Worm (Caenorhabditis elegans) whole organism, late embryonic: ENCODE measurements around the gene rpn-2.

Source experiments
- C08G9.2 ChIP-seq: sonication (generic microtip); optimal IDR thresholded peaks from 2 replicates; lab custom pipeline; 2016; ENCODE audit warnings: mild to moderate bottlenecking, missing genetic modification characterization, moderate library complexity, missing compliant biosample characterization
- F13H6.1 ChIP-seq: sonication (generic microtip); optimal IDR thresholded peaks from 2 replicates; lab custom pipeline; 2016; ENCODE audit warnings: missing genetic modification characterization, missing compliant biosample characterization
- K02D7.2 ChIP-seq: sonication (generic microtip); optimal IDR thresholded peaks from 2 replicates; lab custom pipeline; 2017; ENCODE audit warnings: mild to moderate bottlenecking, missing genetic modification characterization, missing compliant biosample characterization
- K09A11.1 ChIP-seq: sonication (generic microtip); optimal IDR thresholded peaks from 2 replicates; lab custom pipeline; 2017; ENCODE audit warnings: antibody characterized with exemption, mild to moderate bottlenecking, missing genetic modification characterization, missing compliant biosample characterization; ENCODE audit not compliant: insufficient read depth
- ahr-1 ChIP-seq: sonication (generic microtip); optimal IDR thresholded peaks from 2 replicates; lab custom pipeline; 2016; ENCODE audit warnings: missing genetic modification characterization, missing compliant biosample characterization
- ama-1 ChIP-seq: fragments of 150-350 bp; optimal IDR thresholded peaks from 2 replicates; lab custom pipeline; 2014
- ceh-14 ChIP-seq: sonication (generic microtip); optimal IDR thresholded peaks from 2 replicates; lab custom pipeline; 2016; ENCODE audit warnings: missing genotype, missing genetic modification characterization, missing compliant biosample characterization
- ceh-18 ChIP-seq: sonication (generic microtip); optimal IDR thresholded peaks from 2 replicates; lab custom pipeline; 2016; ENCODE audit warnings: missing genetic modification characterization, missing compliant biosample characterization
- ceh-19 ChIP-seq: fragments of 200-800 bp; sonication (Bioruptor generic); optimal IDR thresholded peaks from 2 replicates; lab custom pipeline; 2018; ENCODE audit warnings: mild to moderate bottlenecking, missing genetic modification characterization, missing compliant biosample characterization
- ceh-31 ChIP-seq: sonication (generic microtip); optimal IDR thresholded peaks from 2 replicates; lab custom pipeline; 2016; ENCODE audit warnings: missing genetic modification characterization, missing compliant biosample characterization
- ceh-45 ChIP-seq: fragments of 200-800 bp; sonication (Bioruptor generic); IDR thresholded peaks from 2 replicates; pipeline ENCODE4 v1.3.6; 2022; ENCODE audit warnings: missing genetic modification reagents, missing genetic modification characterization, missing compliant biosample characterization
- dmd-4 ChIP-seq: sonication (generic microtip); optimal IDR thresholded peaks from 2 replicates; lab custom pipeline; 2016; ENCODE audit warnings: borderline replicate concordance, missing genetic modification characterization, missing compliant biosample characterization
- elt-2 ChIP-seq: sonication (generic microtip); optimal IDR thresholded peaks from 2 replicates; lab custom pipeline; 2016; ENCODE audit warnings: missing genetic modification reagents, missing genetic modification characterization, missing compliant biosample characterization
- ets-4 ChIP-seq: sonication (generic microtip); optimal IDR thresholded peaks from 2 replicates; lab custom pipeline; 2016; ENCODE audit warnings: missing genetic modification characterization, missing compliant biosample characterization
- fax-1 ChIP-seq: sonication (generic microtip); optimal IDR thresholded peaks from 2 replicates; lab custom pipeline; 2016; ENCODE audit warnings: missing genotype, missing genetic modification characterization, missing compliant biosample characterization
- fkh-10 ChIP-seq: fragments of 150-350 bp; optimal IDR thresholded peaks from 2 replicates; lab custom pipeline; 2014; ENCODE audit warnings: missing biosample characterization, missing genetic modification reagents, missing genetic modification characterization
- madf-2 ChIP-seq: sonication (generic microtip); optimal IDR thresholded peaks from 2 replicates; lab custom pipeline; 2017; ENCODE audit warnings: missing genetic modification characterization, missing compliant biosample characterization
- mec-3 ChIP-seq: sonication (generic microtip); optimal IDR thresholded peaks from 2 replicates; lab custom pipeline; 2016; ENCODE audit warnings: borderline replicate concordance, missing genetic modification characterization, missing compliant biosample characterization
- nfya-1 ChIP-seq: sonication (generic microtip); optimal IDR thresholded peaks from 2 replicates; lab custom pipeline; 2017; ENCODE audit warnings: missing genetic modification characterization, mild to moderate bottlenecking, missing compliant biosample characterization, antibody characterized with exemption, moderate library complexity
- nhr-232 ChIP-seq: sonication (generic microtip); optimal IDR thresholded peaks from 2 replicates; lab custom pipeline; 2016; ENCODE audit warnings: missing genetic modification characterization, missing compliant biosample characterization
- npax-4 ChIP-seq: sonication (generic microtip); optimal IDR thresholded peaks from 2 replicates; lab custom pipeline; 2016; ENCODE audit warnings: missing genetic modification characterization, missing compliant biosample characterization
- odd-2 ChIP-seq: sonication (generic microtip); optimal IDR thresholded peaks from 2 replicates; lab custom pipeline; 2017; ENCODE audit warnings: antibody characterized with exemption, mild to moderate bottlenecking, missing genetic modification characterization, missing compliant biosample characterization
- pax-1 ChIP-seq: fragments of 150-350 bp; optimal IDR thresholded peaks from 2 replicates; lab custom pipeline; 2014; ENCODE audit warnings: missing biosample characterization, missing genetic modification characterization
- pha-4 ChIP-seq: fragments of 150-350 bp; optimal IDR thresholded peaks from 2 replicates; lab custom pipeline; 2018; ENCODE audit warnings: missing biosample characterization, missing genetic modification reagents, missing genetic modification characterization
- pros-1 ChIP-seq: fragments of 150-350 bp; optimal IDR thresholded peaks from 2 replicates; lab custom pipeline; 2014; ENCODE audit warnings: missing biosample characterization, missing genetic modification reagents, missing genetic modification characterization
- ref-2 ChIP-seq: sonication (generic microtip); optimal IDR thresholded peaks from 2 replicates; lab custom pipeline; 2016; ENCODE audit warnings: missing genetic modification characterization, missing compliant biosample characterization
- rnt-1 ChIP-seq: sonication (generic microtip); optimal IDR thresholded peaks from 2 replicates; lab custom pipeline; 2016; ENCODE audit warnings: missing genetic modification characterization, missing compliant biosample characterization
- sdc-2 ChIP-seq: sonication (generic microtip); optimal IDR thresholded peaks from 2 replicates; lab custom pipeline; 2016; ENCODE audit warnings: missing genotype, missing genetic modification characterization, missing compliant biosample characterization
- sox-2 ChIP-seq: fragments of 200-800 bp; sonication (Bioruptor generic); IDR thresholded peaks from 2 replicates; pipeline ENCODE4 v1.3.6; 2022; ENCODE audit warnings: missing genetic modification reagents, missing genetic modification characterization, missing compliant biosample characterization
- sox-4 ChIP-seq: sonication (generic microtip); optimal IDR thresholded peaks from 2 replicates; lab custom pipeline; 2017; ENCODE audit warnings: mild to moderate bottlenecking, missing genetic modification characterization, inconsistent platforms, missing compliant biosample characterization
- tbx-2 ChIP-seq: sonication (generic microtip); optimal IDR thresholded peaks from 2 replicates; lab custom pipeline; 2016; ENCODE audit warnings: missing genetic modification characterization, missing compliant biosample characterization
- tbx-7 ChIP-seq: sonication (generic microtip); optimal IDR thresholded peaks from 2 replicates; lab custom pipeline; 2016; ENCODE audit warnings: missing genotype, missing genetic modification characterization, missing compliant biosample characterization
- ttx-3 ChIP-seq: sonication (generic microtip); optimal IDR thresholded peaks from 2 replicates; lab custom pipeline; 2016; ENCODE audit warnings: missing genetic modification reagents, missing genetic modification characterization, missing compliant biosample characterization
- unc-3 ChIP-seq, 2 experiments: fragments of 200-800 bp in 1 of 2; sonication (Bioruptor generic) in 1 of 2; sonication (generic microtip) in 1 of 2; conservative IDR thresholded peaks in 1 of 2; optimal IDR thresholded peaks in 1 of 2; 2 replicates each; pipeline versions ENCODE4 v1.3.6 to Lab custom; 2016 to 2022; ENCODE audit warnings: missing compliant biosample characterization in 2 of 2, missing genetic modification characterization in 2 of 2, missing genetic modification reagents in 1 of 2
- unc-55 ChIP-seq: sonication (generic microtip); optimal IDR thresholded peaks from 2 replicates; lab custom pipeline; 2017; ENCODE audit warnings: missing biosample characterization, missing genetic modification reagents, missing genetic modification characterization
- ztf-16 ChIP-seq: sonication (generic microtip); optimal IDR thresholded peaks from 2 replicates; lab custom pipeline; 2017; ENCODE audit warnings: missing genetic modification characterization, missing compliant biosample characterization

rpn-2 gene

DNA sequence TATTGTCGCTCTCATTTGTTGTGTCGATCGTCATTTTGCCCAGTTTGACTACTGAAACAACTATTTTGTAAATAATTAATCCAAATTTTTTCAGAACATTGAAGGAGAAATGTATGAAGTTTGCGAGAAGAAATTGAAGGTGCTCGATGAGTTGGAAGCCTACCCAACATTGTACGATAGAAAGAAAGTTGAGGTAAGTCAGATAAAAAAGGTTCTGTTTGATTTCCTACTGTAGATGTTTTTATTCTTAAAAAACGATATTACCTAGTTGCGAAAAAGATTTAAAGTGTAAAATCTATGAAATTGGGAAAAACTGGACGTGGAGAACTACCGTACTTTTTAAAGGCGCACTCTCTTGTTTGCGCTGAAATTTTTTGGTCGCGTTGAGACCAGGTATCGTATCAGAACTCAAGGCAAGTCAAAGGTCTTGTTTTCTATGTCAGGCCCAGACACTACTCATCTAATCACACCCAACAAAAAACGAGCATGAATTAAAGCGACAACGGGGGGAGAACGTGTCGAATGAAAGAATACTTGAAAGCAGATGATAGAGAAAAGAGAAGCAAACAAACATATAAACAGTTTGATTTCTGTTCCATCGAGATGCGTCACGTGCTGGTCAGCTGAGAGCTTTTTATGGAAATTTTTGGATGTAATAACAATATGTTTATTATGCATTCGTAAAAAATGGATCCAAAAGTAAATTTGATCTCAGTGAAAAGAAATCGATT is 30.3 kb upstream of the rpn-2 start, which contains the start of gene efk-1:
efk-1 (minus strand) TSS at position 51 of the 731 bp plus-strand sequence.
- TF ChIP-seq ets-4 (tag; lab: Kevin White, UChicago) = no peak
- TF ChIP-seq F13H6.1 (tag; lab: Kevin White, UChicago) = no peak
- TF ChIP-seq C08G9.2 = no peak
- no peak for TF ChIP-seq ceh-45
- no peak for TF ChIP-seq fkh-10 (GFP tag; lab: Kevin White, UChicago)
- no peak for TF ChIP-seq ceh-19 (GFP tag; lab: Kevin White, UChicago)
- TF ChIP-seq K09A11.1 = no peak
- TF ChIP-seq ttx-3 = no peak
- no peak for TF ChIP-seq pha-4
- no peak for TF ChIP-seq sox-4 (tag; lab: Kevin White, UChicago)
- no peak for TF ChIP-seq nhr-232
- TF ChIP-seq ceh-14 (tag; lab: Kevin White, UChicago) = no peak
- no peak for TF ChIP-seq unc-3 (GFP tag; conservative IDR thresholded peaks at IDR 0.05; lab: Robert Waterston, UW)
- no peak for TF ChIP-seq unc-3 (tag; optimal IDR thresholded peaks at IDR 0.05; lab: Kevin White, UChicago)
- TF ChIP-seq K02D7.2 (tag; lab: Kevin White, UChicago) = no peak
- TF ChIP-seq, all 69 proteins: peak for 0

DNA sequence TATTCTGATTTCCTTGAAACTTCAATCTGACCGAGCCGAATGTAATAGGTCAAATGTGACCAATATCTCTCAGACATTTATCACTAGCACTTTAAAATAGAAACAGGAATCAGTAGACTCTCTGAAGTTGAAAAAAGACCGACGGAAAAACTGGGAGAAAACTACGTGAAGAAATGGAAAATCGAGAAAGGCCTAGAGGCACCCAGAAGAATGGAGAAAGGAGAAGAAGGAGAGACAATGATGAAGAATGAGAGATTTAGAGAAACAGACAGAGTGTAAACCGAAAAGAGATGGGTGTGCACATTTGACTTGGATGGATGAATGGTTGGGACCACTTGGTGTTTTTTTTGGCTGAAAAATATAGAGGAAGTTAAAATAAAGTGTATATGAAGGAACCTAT is 28.9 kb upstream of the rpn-2 start:
- TF ChIP-seq pax-1 (tag; lab: Kevin White, UChicago) (peak; percentile 72), odd-2 (tag; lab: Kevin White, UChicago) (no peak), fax-1 (no peak), mec-3 (no peak), npax-4 (tag; lab: Kevin White, UChicago) (no peak), ceh-14 (tag; lab: Kevin White, UChicago) (no peak), sox-2 (GFP tag; lab: Robert Waterston, UW) (no peak), ceh-31 (tag; lab: Kevin White, UChicago) (peak; percentile 31), nfya-1 (tag; lab: Kevin White, UChicago) (peak; percentile 35), unc-55 (GFP tag; lab: Kevin White, UChicago) (peak; percentile 44), dmd-4 (tag; lab: Kevin White, UChicago) (no peak), ref-2 (tag; lab: Kevin White, UChicago) (no peak), rnt-1 (tag; lab: Kevin White, UChicago) (peak; percentile 42), madf-2 (tag; lab: Kevin White, UChicago) (no peak), ahr-1 (tag; lab: Kevin White, UChicago) (no peak), tbx-7 (tag; lab: Kevin White, UChicago) (no peak), pros-1 (tag; lab: Kevin White, UChicago) (no peak), fkh-10 (GFP tag; lab: Kevin White, UChicago) (no peak), ztf-16 (tag; lab: Kevin White, UChicago) (no peak), F13H6.1 (tag; lab: Kevin White, UChicago) (no peak), ceh-18 (peak; percentile 45), ama-1 (lab: Kevin White, UChicago) (no peak)
- TF ChIP-seq, all 69 proteins: peak for 6

DNA sequence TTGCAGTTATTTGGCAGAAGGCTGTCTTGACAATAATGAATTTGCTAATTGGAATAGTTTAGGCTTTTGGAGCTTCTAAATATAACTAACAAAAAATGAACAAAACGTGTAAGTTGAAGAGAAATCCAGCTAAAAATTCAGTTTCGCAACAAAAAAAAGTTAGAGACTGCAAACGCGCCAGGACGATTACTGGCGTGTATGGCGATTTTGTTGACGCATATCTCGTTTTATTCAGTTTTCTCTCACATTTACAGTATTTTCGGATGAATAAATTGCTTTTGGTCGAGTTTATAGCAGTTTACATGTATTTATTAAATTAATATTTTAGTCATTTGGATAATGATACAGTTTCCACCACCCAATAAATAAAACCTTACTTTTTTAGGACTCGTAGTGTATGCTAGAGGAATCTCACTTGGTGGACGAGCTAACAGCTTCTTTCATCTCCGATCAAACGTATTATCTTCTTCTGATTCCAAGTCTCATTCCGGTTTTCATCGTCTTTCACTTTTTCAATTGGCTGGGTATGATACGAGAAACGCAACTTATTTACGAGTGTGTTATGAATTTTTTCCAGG is 25.9 kb upstream of the rpn-2 start, which contains the start of the genes abcf-3 and F42A10.5:
abcf-3 (plus strand) TSS at position 384 of the 578 bp plus-strand sequence.
F42A10.5 (minus strand) TSS at position 458 of the 578 bp plus-strand sequence.
- TF ChIP-seq nfya-1 (tag; lab: Kevin White, UChicago) (peak; percentile 32), sdc-2 (no peak), elt-2 (tag; lab: Kevin White, UChicago) (peak; percentile 18), tbx-2 (tag; lab: Kevin White, UChicago) (no peak), ets-4 (tag; lab: Kevin White, UChicago) (no peak), ttx-3 (no peak), mec-3 (no peak), ceh-19 (GFP tag; lab: Kevin White, UChicago) (no peak)
- TF ChIP-seq, all 69 proteins: peak for 2
